Fruit fly (Drosophila melanogaster) whole organism, adult: Measurements from ENCODE around the gene defl.

ENCODE experiments used
- CG11617 ChIP-seq: fragments of 200-800 bp; sonication (Bioruptor generic); optimal IDR thresholded peaks from 2 replicates; lab custom pipeline; 2017; ENCODE audit warnings: mild to moderate bottlenecking, missing biosample characterization, missing genetic modification reagents, missing genetic modification characterization
- CG12768 ChIP-seq: fragments of 200-800 bp; sonication (Bioruptor generic); optimal IDR thresholded peaks from 2 replicates; lab custom pipeline; 2017; ENCODE audit warnings: missing biosample characterization, missing genetic modification characterization, mild to moderate bottlenecking, moderate library complexity, missing genetic modification reagents
- CG14711 ChIP-seq: fragments of 200-800 bp; sonication (Bioruptor generic); optimal IDR thresholded peaks from 2 replicates; lab custom pipeline; 2018; ENCODE audit warnings: missing biosample characterization, mild to moderate bottlenecking, missing genetic modification characterization, moderate library complexity
- CG1620 ChIP-seq: fragments of 200-800 bp; sonication (Bioruptor generic); optimal IDR thresholded peaks from 2 replicates; lab custom pipeline; 2016; ENCODE audit warnings: missing biosample characterization, missing genetic modification characterization
- CG33017 ChIP-seq: fragments of 200-800 bp; sonication (Bioruptor generic); optimal IDR thresholded peaks from 2 replicates; lab custom pipeline; 2018; ENCODE audit warnings: missing biosample characterization, mild to moderate bottlenecking, missing genetic modification characterization, moderate library complexity
- CG5204 ChIP-seq: fragments of 200-800 bp; sonication (Bioruptor generic); optimal IDR thresholded peaks from 2 replicates; lab custom pipeline; 2016; ENCODE audit warnings: missing biosample characterization, missing genetic modification characterization
- CG7045 ChIP-seq: fragments of 200-800 bp; sonication (Bioruptor generic); optimal IDR thresholded peaks from 2 replicates; lab custom pipeline; 2017; ENCODE audit warnings: missing biosample characterization, mild to moderate bottlenecking, missing genetic modification characterization
- CG7101 ChIP-seq: fragments of 200-800 bp; sonication (Bioruptor generic); optimal IDR thresholded peaks from 2 replicates; lab custom pipeline; 2018; ENCODE audit warnings: missing biosample characterization, mild to moderate bottlenecking, missing genetic modification characterization, moderate library complexity
- Clk ChIP-seq: fragments of 200-800 bp; sonication (Bioruptor generic); optimal IDR thresholded peaks from 2 replicates; lab custom pipeline; 2017; ENCODE audit warnings: missing biosample characterization, missing genetic modification characterization
- Crg-1 ChIP-seq: fragments of 200-800 bp; sonication (Bioruptor generic); optimal IDR thresholded peaks from 2 replicates; lab custom pipeline; 2016; ENCODE audit warnings: missing biosample characterization, missing genetic modification characterization
- Hr96 ChIP-seq: fragments of 200-800 bp; sonication (Bioruptor generic); optimal IDR thresholded peaks from 2 replicates; lab custom pipeline; 2016; ENCODE audit warnings: missing biosample characterization, missing genetic modification characterization
- Mnt ChIP-seq: fragments of 200-800 bp; sonication (Bioruptor generic); optimal IDR thresholded peaks from 2 replicates; lab custom pipeline; 2016; ENCODE audit warnings: missing biosample characterization, mild to moderate bottlenecking, missing genetic modification characterization
- bab1 ChIP-seq: fragments of 200-800 bp; sonication (Bioruptor generic); optimal IDR thresholded peaks from 3 replicates; lab custom pipeline; 2019; ENCODE audit warnings: missing biosample characterization, mild to moderate bottlenecking, missing genetic modification characterization, moderate library complexity
- cic ChIP-seq: fragments of 200-800 bp; sonication (Bioruptor generic); optimal IDR thresholded peaks from 2 replicates; lab custom pipeline; 2017; ENCODE audit warnings: missing biosample characterization, mild to moderate bottlenecking, missing genetic modification characterization, moderate library complexity
- cnc ChIP-seq, 2 experiments: fragments of >200 bp; optimal IDR thresholded peaks; 2 replicates each; lab custom pipeline; 2017
- kay ChIP-seq: fragments of 200-800 bp; sonication (Bioruptor generic); peaks from one replicate; lab custom pipeline; 2016; ENCODE audit warnings: missing biosample characterization, missing genetic modification characterization, borderline replicate concordance
- ovo ChIP-seq: fragments of 200-800 bp; sonication (Bioruptor generic); optimal IDR thresholded peaks from 2 replicates; lab custom pipeline; 2016; ENCODE audit warnings: missing biosample characterization, missing genetic modification characterization
- pad ChIP-seq: fragments of 200-800 bp; sonication (Bioruptor generic); optimal IDR thresholded peaks from 3 replicates; lab custom pipeline; 2017; ENCODE audit warnings: missing biosample characterization, missing genetic modification characterization, mild to moderate bottlenecking, moderate library complexity, missing genetic modification reagents
- tj ChIP-seq: fragments of 200-800 bp; sonication (Bioruptor generic); optimal IDR thresholded peaks from 3 replicates; lab custom pipeline; 2017; ENCODE audit warnings: missing biosample characterization, mild to moderate bottlenecking, missing genetic modification characterization, moderate library complexity
- toe ChIP-seq: fragments of 200-800 bp; sonication (Bioruptor generic); optimal IDR thresholded peaks from 2 replicates; lab custom pipeline; 2016; ENCODE audit warnings: missing biosample characterization, missing genetic modification characterization

defl gene

DNA sequence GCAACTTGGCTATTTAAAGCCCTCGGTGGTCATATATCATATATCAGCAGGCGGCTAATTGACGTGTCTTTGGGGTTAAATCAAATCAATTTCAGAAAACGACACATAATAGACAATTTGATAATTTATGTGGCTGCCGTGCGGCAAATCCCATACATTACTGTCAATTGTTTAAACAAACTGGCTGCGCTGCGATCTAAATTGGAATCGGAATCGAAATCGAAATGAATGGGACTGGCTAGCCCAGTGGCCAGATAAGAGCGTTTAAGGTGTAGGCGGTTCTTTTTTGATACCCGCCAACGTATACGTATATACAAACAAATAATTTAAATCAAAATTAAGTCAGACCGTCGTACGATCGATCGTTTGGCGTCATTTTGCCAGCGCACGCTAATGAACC, 45.2 kb downstream of the defl start:
- TF ChIP-seq CG7045 (no peak), cnc (optimal IDR thresholded peaks at IDR 0.05; lab: Kevin White, UChicago) (no peak), Hr96 (GFP tag; lab: Kevin White, UChicago) (no peak), CG11617 (no peak), CG5204 (GFP tag; lab: Kevin White, UChicago) (no peak), CG7101 (tag; lab: Kevin White, UChicago) (no peak), Crg-1 (GFP tag; lab: Kevin White, UChicago) (no peak), CG12768 (GFP tag; lab: Kevin White, UChicago) (no peak), cic (GFP tag; lab: Kevin White, UChicago) (no peak)

- TF ChIP-seq CG1620, result no peak
- TF ChIP-seq kay, result no peak
- TF ChIP-seq CG11617, result no peak
- no peak for TF ChIP-seq ovo
- no peak for TF ChIP-seq CG5204 (GFP tag; lab: Kevin White, UChicago)
- TF ChIP-seq CG7045, result no peak
- no peak for TF ChIP-seq tj (GFP tag; lab: Kevin White, UChicago)
- no peak for TF ChIP-seq cic (GFP tag; lab: Kevin White, UChicago)
- TF ChIP-seq Mnt, result no peak
- no peak for TF ChIP-seq toe (GFP tag; lab: Kevin White, UChicago)
- no peak for TF ChIP-seq CG12768 (GFP tag; lab: Kevin White, UChicago)
- TF ChIP-seq CG14711 (tag; lab: Kevin White, UChicago), result no peak
- no peak for TF ChIP-seq CG33017 (tag; lab: Kevin White, UChicago)
- no peak for TF ChIP-seq pad (GFP tag; lab: Kevin White, UChicago)
- TF ChIP-seq bab1 (GFP tag; lab: Kevin White, UChicago), result no peak
- no peak for TF ChIP-seq Clk (GFP tag; lab: Kevin White, UChicago)
- TF ChIP-seq Crg-1 (GFP tag; lab: Kevin White, UChicago), result no peak
- TF ChIP-seq cnc (optimal IDR thresholded peaks at IDR 0.05; lab: Kevin White, UChicago), result no peak
These were observed 52.5 kb downstream of the defl start for dm6 chr3L:9775728-9776127.
